Worm (Caenorhabditis elegans) whole organism, L2 larva: ENCODE data around the gene npp-27.

Experiments
- lsy-2 ChIP-seq, 2 experiments: fragments of 150-350 bp in 1 of 2; sonication (generic microtip) in 1 of 2; optimal IDR thresholded peaks; 2 replicates each; lab custom pipeline; 2014 to 2017; ENCODE audit warnings: missing biosample characterization in 2 of 2, missing genetic modification characterization in 2 of 2
- unc-62 ChIP-seq: fragments of 150-350 bp; optimal IDR thresholded peaks from 2 replicates; lab custom pipeline; 2014; ENCODE audit warnings: missing biosample characterization, missing genetic modification reagents, missing genetic modification characterization
- ztf-1 ChIP-seq: fragments of 200-800 bp; sonication (Bioruptor generic); conservative IDR thresholded peaks from 2 replicates; pipeline ENCODE4 v1.3.6; 2022; ENCODE audit warnings: missing genetic modification characterization, missing compliant biosample characterization

- no peak for TF ChIP-seq ztf-1
- TF ChIP-seq lsy-2 (tag; optimal IDR thresholded peaks at IDR 0.05; lab: Kevin White, UChicago): no peak
- no peak for TF ChIP-seq unc-62 (GFP tag; lab: Kevin White, UChicago)
Measured at ce11 chrIV:7870451-7870850, 39.6 kb downstream of the npp-27 start, which contains the start of gene T06C10.3.
